Worm (Caenorhabditis elegans): Measurements from ENCODE around the gene fbxa-77.

Gene fbxa-77

DNA sequence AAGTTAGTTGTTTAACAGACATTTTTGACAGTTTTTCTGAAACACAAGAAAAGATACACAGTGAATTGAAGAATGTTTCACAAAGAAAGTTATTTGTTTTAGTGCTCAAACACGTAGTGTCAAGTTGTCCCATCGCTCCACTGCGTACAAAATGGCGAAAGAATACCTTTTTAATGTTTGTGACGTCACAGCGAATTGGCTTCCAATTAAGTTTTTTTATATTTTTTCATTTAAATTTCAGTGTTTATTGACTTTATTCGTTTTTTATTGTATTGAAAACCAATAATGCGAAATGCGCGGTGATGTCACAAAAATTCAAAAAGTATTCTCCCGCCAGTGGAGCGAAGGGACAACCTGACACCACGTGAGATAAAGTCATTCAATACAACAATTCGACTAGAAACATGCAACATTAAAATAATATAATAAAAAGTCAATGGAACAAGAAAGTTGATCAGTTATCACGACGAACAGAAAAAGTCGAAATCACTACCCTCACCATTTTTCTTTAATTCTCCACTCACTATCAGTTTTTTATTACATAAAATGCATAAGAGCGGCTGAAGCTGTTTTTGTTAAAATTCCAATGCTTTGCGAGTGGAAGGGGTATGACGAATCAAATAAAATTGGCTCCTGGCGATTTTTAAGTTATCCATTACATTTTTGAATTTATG lies 24.5 kb downstream of the fbxa-77 start, which contains the start of gene fbxa-29:
Gene fbxa-29, minus strand, starts transcription at position 51 of the 674 bp plus-strand sequence.
- TF ChIP-seq hlh-6 (tag; optimal IDR thresholded peaks at IDR 0.05) (no peak), hlh-13 (GFP tag; optimal IDR thresholded peaks at IDR 0.05) (no peak), pax-1 (tag; optimal IDR thresholded peaks at IDR 0.05) (no peak), madf-2 (tag; optimal IDR thresholded peaks at IDR 0.05) (no peak), sox-4 (tag; optimal IDR thresholded peaks at IDR 0.05) (no peak), ztf-16 (tag; optimal IDR thresholded peaks at IDR 0.05) (no peak), ttx-3 (tag; optimal IDR thresholded peaks at IDR 0.05) (no peak), npax-4 (tag; optimal IDR thresholded peaks at IDR 0.05) (no peak)

DNA sequence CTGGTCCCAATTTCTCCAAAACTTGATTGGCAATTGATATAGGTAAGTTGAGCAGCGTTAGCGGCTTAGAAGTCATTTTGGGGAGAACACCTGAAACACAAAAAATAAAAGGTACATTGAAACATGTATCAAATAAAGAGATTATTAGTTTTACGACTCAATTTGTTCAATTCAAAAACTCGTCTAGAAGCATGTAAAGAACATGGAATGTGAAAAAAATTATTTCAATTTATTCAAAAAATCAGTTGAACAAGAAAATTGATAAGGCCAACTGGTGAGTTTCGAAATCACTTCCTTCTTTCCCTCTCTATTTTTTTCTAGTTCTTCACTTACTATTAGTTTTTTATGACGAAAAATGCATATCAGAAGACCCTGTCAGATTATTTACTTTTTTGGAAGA lies 26.2 kb downstream of the fbxa-77 start, which contains the start of gene fbxa-30:
Gene fbxa-30, minus strand, starts transcription at position 101 of the 400 bp plus-strand sequence.
- no peak for TF ChIP-seq pag-3 (tag; optimal IDR thresholded peaks at IDR 0.05; ENCODE audit: borderline replicate concordance)
- no peak for TF ChIP-seq C38D4.7 (GFP tag; optimal IDR thresholded peaks at IDR 0.05)
- no peak for TF ChIP-seq odd-2 (tag; optimal IDR thresholded peaks at IDR 0.05)
- TF ChIP-seq C08G9.2 (tag; optimal IDR thresholded peaks at IDR 0.05), result no peak
- TF ChIP-seq ceh-14 (tag; optimal IDR thresholded peaks at IDR 0.05), result no peak
- TF ChIP-seq ztf-16 (tag; optimal IDR thresholded peaks at IDR 0.05), result no peak
- TF ChIP-seq pha-4 (tag; optimal IDR thresholded peaks at IDR 0.05), result no peak
- TF ChIP-seq ceh-22 (tag; optimal IDR thresholded peaks at IDR 0.05), result no peak
- no peak for TF ChIP-seq fax-1 (tag; optimal IDR thresholded peaks at IDR 0.05)
- TF ChIP-seq ceh-45 (GFP tag; IDR thresholded peaks at IDR 0.05), result no peak
- no peak for TF ChIP-seq ama-1 (optimal IDR thresholded peaks at IDR 0.05)
- no peak for TF ChIP-seq ceh-24 (tag; optimal IDR thresholded peaks at IDR 0.05)

DNA sequence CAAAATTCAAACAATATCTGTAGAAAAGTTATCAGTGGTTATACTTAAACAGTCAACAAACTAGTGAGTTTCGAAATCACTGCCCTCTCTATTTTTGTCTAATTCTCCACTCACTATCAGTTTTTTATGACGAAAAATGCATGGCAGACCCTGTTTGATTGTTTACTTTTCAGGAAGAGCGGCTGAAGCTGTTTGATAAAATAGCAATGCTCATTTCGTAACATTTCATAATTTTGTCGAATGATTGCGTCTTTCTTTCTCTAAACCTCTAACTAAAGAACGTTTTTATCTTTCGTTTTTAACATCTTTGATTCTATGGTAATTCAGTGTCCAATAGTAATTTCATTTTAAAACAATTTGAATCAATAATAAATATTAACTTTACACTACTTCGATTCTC lies 29.9 kb downstream of the fbxa-77 start:
- TF ChIP-seq eyg-1 (tag; optimal IDR thresholded peaks at IDR 0.05) (no peak), nhr-11 (tag; optimal IDR thresholded peaks at IDR 0.05) (no peak), sdc-2 (tag; optimal IDR thresholded peaks at IDR 0.05) (no peak), nhr-232 (tag; optimal IDR thresholded peaks at IDR 0.05) (no peak), pqm-1 (tag; optimal IDR thresholded peaks at IDR 0.05) (peak; percentile 45), elt-2 (tag; optimal IDR thresholded peaks at IDR 0.05) (peak; percentile 43)

DNA sequence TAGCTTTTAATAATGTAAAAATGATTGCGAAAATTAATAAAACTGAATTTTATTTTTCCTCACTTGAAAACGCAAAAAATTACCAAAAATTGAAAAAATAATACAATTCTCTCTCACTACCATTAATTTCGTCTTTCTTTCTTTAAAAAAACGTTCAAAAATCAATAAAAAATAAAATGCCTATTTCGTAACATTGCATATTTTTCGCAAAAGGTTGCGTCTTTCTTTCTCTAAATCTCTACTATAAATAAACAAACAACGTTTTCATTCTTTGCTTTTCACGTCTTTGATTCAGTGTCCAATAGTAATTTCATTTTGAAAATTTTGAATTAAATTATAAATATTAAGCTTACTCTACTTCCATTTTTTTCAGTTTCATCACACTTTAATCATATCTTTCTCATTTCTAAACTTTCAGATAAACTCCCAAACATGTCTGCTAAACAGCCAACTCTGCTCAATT lies 35.3 kb downstream of the fbxa-77 start, which contains the start of gene fbxa-37:
Gene fbxa-37, plus strand, starts transcription at position 413 of the 463 bp plus-strand sequence.
- TF ChIP-seq che-1 (tag; optimal IDR thresholded peaks at IDR 0.05) (no peak), dve-1 (tag; optimal IDR thresholded peaks at IDR 0.05) (no peak), ceh-31 (tag; optimal IDR thresholded peaks at IDR 0.05) (no peak), pqm-1 (tag; optimal IDR thresholded peaks at IDR 0.05) (no peak), elt-4 (tag; optimal IDR thresholded peaks at IDR 0.05) (no peak), hlh-8 (tag; optimal IDR thresholded peaks at IDR 0.05) (no peak)

DNA sequence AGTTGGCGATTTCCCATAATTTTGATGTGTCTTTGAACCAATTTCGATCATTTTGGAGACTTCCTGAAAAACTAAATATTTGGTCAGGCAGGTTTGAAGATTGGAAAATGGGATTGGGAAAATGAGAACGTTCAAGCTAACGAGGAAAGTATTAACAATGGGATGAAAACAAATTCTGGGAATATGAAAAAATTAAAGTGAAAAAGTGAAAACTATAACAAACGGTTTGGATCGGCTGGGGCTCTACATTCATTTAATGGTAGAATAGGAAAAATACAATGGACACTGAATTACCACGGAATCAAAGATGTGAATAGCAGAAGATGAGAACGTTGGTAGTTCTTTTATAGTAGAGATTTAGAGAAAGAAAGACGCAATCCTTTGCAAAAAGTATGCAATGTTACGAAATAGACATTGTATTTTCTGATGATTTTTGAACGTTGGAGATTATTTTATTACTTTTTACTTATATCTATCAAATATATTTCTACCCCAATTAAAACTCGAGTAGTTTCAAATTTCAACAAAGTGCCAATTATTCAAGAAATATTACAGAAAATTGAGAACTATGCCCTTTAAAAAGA lies 39.3 kb downstream of the fbxa-77 start, which contains the start of gene fbxa-50:
Gene fbxa-50, minus strand, starts transcription at position 51 of the 584 bp plus-strand sequence.
- TF ChIP-seq elt-4 (tag; optimal IDR thresholded peaks at IDR 0.05) (no peak), pat-9 (tag; optimal IDR thresholded peaks at IDR 0.05) (no peak), pag-3 (tag; optimal IDR thresholded peaks at IDR 0.05; ENCODE audit: borderline replicate concordance) (no peak), pha-4 (tag; optimal IDR thresholded peaks at IDR 0.05) (no peak)

DNA sequence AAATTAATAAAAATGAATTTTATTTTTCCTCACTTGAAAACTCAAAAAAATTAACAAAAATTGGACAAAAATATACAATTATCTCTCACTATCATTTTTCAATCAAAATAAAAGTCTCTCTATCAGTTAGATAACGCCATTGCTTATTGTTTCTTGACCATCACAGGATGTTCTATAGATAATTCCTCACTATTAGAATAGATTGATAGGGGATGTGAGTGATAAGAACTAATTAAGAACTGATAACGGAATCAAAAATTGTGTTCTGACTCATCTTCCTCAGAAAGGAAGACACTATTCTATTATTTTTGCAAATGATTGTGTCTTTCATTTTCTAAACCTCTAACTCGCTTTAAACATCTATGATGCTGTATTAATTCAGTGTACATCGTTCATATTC lies 39.9 kb downstream of the fbxa-77 start:
- no peak for TF ChIP-seq lin-11 (tag; optimal IDR thresholded peaks at IDR 0.05)
- TF ChIP-seq hlh-15 (tag; optimal IDR thresholded peaks at IDR 0.05), result no peak
- TF ChIP-seq unc-3 (GFP tag; conservative IDR thresholded peaks at IDR 0.05), result no peak
- TF ChIP-seq unc-3 (tag; optimal IDR thresholded peaks at IDR 0.05), result no peak
- TF ChIP-seq ceh-18 (tag; optimal IDR thresholded peaks at IDR 0.05), result no peak
- peak; percentile 96 for TF ChIP-seq elt-2 (tag; optimal IDR thresholded peaks at IDR 0.05)
- no peak for TF ChIP-seq syd-9 (tag; optimal IDR thresholded peaks at IDR 0.05)

All from whole organism, late embryonic.